Worm (Caenorhabditis elegans): ENCODE measurements around the gene edg-1.

DNA sequence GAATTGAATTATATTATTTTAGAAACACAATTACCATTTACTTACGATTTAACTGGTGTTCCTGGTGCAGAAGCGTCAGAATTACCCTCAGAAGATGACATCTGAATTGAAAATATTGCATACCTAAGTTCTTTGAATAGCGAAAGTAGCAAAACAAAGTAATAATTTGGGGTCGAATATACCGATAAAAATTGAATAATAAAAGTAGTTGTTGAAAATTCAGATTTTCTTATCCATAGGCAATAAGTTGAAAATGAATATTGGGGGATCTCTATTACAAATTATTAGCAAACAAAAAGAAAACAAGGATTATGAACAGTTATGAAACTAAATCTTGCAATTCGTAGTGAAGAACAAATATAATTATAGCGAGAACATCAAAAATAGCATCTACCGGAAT is 8.7 kb downstream of the edg-1 start, which contains the start of gene leo-1:
- no peak for TF ChIP-seq tab-1 (GFP tag; IDR thresholded peaks at IDR 0.05)
- TF ChIP-seq ref-1 (GFP tag; conservative IDR thresholded peaks at IDR 0.05), result no peak
- TF ChIP-seq cog-1 (tag; optimal IDR thresholded peaks at IDR 0.05), result no peak
- no peak for TF ChIP-seq flt-1 (GFP tag; IDR thresholded peaks at IDR 0.05)
- no peak for TF ChIP-seq klf-2 (GFP tag; conservative IDR thresholded peaks at IDR 0.05)
- TF ChIP-seq ztf-29 (GFP tag; IDR thresholded peaks at IDR 0.05), result no peak
